Fruit fly (Drosophila melanogaster) whole organism: ENCODE data around the gene t-cup.

Experiments
- CG8478 ChIP-seq: fragments of >200 bp; optimal IDR thresholded peaks from 2 replicates; lab custom pipeline; 2018; ENCODE audit warnings: inconsistent platforms
- Dll ChIP-seq: fragments of >200 bp; optimal IDR thresholded peaks from 2 replicates; lab custom pipeline; 2017
- EcR ChIP-seq, 2 experiments: fragments of >200 bp; optimal IDR thresholded peaks; 2 replicates each; lab custom pipeline; 2017; ENCODE audit warnings: missing biosample characterization in 2 of 2, missing genetic modification characterization in 2 of 2, missing genetic modification reagents in 2 of 2
- pan ChIP-seq: fragments of >200 bp; optimal IDR thresholded peaks from 2 replicates; lab custom pipeline; 2017
- psq ChIP-seq: fragments of >200 bp; optimal IDR thresholded peaks from 2 replicates; lab custom pipeline; 2017
- usp ChIP-seq: fragments of >200 bp; optimal IDR thresholded peaks from 2 replicates; lab custom pipeline; 2017; ENCODE audit warnings: missing biosample characterization, missing genetic modification characterization, mixed read lengths

DNA sequence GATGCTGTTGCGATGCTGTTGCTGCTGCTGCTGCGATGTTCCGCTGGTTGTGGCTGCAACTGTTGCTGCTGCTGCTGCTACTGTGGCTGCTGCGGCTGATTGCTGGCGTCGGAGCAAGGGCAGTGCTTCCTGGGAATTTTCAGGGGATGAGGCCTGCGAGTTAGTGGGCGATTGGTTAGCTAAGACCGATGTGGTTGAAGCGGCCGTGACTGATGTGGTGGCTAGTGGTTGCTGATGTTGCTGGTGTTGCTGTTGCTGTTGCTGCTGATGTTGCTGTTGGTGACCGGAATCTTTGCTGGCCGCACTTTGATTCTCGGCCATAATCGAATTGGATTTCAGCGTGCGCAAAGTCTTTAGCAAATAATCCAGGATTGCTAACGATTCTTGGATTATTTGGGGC, 42.2 kb upstream of the t-cup start:
- TF ChIP-seq pan (lab: Kevin White, UChicago) (no peak), psq (lab: Kevin White, UChicago) (no peak), Dll (no peak), EcR (GFP tag; optimal IDR thresholded peaks at IDR 0.05; lab: Kevin White, UChicago) (no peak), usp (GFP tag; lab: Kevin White, UChicago) (no peak), CG8478 (lab: Kevin White, UChicago) (no peak)
